Worm (Caenorhabditis elegans): ENCODE data around the gene aqp-5.

Gene aqp-5

DNA sequence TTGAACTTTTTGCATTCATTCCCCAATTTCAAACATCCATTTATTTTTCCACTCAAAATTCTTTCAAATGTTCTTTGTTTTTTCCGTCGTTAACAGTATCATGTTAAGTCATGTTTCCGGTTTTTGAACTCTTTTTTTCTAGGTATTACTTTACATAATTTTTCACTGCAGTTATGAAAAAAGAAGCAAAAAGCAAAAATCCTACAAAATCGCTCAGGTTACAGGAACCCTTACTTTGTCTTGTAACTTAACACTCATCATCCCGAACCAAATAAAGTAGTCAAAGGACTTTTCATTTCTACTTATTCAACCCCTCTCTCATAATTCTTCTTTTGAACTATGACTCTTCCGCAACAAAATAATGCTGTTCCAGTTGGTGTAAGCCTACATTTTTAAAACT, at the start of gene aqp-5:
TSS of gene aqp-5 (plus strand) at position 301 of the 400 bp plus-strand sequence.
- TF ChIP-seq ref-1 (GFP tag; conservative IDR thresholded peaks at IDR 0.05) (no peak), T22C8.4 (GFP tag; IDR thresholded peaks at IDR 0.05) (no peak), ztf-23 (GFP tag; IDR thresholded peaks at IDR 0.05) (no peak), cog-1 (tag; optimal IDR thresholded peaks at IDR 0.05) (no peak), flt-1 (GFP tag; IDR thresholded peaks at IDR 0.05) (no peak), tab-1 (GFP tag; IDR thresholded peaks at IDR 0.05) (no peak), klf-2 (GFP tag; conservative IDR thresholded peaks at IDR 0.05) (no peak), med-1 (GFP tag; optimal IDR thresholded peaks at IDR 0.05; ENCODE audit: insufficient read depth) (no peak), ztf-29 (GFP tag; IDR thresholded peaks at IDR 0.05) (no peak)

DNA sequence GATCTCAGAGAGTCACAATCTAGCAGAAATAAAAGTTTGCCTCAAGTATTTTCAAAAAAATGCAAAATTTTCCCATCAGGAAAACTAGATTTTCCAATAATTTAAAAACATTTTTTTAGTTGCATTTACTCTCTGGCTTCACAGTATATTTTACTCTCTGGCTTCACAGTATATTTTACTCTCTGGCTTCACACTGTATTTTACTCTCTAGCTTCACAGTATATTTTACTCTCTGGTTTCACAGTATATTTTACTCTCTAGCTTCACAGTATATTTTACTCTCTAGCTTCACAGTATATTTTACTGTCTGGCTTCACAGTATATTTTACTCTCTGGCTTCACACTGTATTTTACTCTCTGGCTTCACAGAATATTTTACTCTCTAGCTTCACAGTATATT, 42.2 kb upstream of the aqp-5 start:
- TF ChIP-seq ztf-29 (GFP tag; IDR thresholded peaks at IDR 0.05) = peak; percentile 51; the same call in 1 of the 2 replicates
- TF ChIP-seq ref-1 (GFP tag; conservative IDR thresholded peaks at IDR 0.05) = 0 out of 2 replicates have a peak, but pooled peaks have one; percentile 53
- TF ChIP-seq flt-1 (GFP tag; IDR thresholded peaks at IDR 0.05) = peak; percentile 60; the same call in 1 of the 2 replicates
- 0 out of 2 replicates have a peak, but pooled peaks have one; percentile 6 for TF ChIP-seq tab-1 (GFP tag; IDR thresholded peaks at IDR 0.05)
- peak; percentile 54; the same call in 1 of the 2 replicates for TF ChIP-seq ztf-23 (GFP tag; IDR thresholded peaks at IDR 0.05)

DNA sequence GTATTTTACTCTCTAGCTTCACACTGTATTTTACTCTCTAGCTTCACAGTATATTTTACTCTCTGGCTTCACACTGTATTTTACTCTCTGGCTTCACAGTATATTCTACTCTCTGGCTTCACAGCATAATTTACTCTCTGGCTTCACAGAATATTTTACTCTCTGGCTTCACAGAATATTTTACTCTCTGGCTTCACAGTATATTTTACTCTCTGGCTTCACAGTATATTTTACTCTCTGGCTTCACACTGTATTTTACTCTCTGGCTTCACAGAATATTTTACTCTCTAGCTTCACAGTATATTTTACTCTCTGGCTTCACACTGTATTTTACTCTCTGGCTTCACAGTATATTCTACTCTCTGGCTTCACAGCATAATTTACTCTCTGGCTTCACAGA, 41.6 kb upstream of the aqp-5 start:
- 0 out of 2 replicates have a peak, but pooled peaks have one; percentile 7 for TF ChIP-seq ref-1 (GFP tag; conservative IDR thresholded peaks at IDR 0.05)

DNA sequence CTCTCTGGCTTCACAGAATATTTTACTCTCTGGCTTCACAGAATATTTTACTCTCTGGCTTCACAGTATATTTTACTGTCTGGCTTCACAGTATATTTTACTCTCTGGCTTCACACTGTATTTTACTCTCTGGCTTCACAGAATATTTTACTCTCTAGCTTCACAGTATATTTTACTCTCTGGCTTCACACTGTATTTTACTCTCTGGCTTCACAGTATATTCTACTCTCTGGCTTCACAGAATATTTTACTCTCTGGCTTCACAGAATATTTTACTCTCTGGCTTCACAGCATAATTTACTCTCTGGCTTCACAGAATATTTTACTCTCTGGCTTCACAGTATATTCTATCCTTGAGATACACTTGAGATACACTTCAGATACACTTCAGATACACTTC, 41.2 kb upstream of the aqp-5 start:
- TF ChIP-seq flt-1 (GFP tag; IDR thresholded peaks at IDR 0.05) (peak; percentile 90), klf-2 (GFP tag; conservative IDR thresholded peaks at IDR 0.05) (peak; percentile 89), ztf-23 (GFP tag; IDR thresholded peaks at IDR 0.05) (peak; percentile 85), ref-1 (GFP tag; conservative IDR thresholded peaks at IDR 0.05) (peak; percentile 61; the same call in 1 of the 2 replicates)

DNA sequence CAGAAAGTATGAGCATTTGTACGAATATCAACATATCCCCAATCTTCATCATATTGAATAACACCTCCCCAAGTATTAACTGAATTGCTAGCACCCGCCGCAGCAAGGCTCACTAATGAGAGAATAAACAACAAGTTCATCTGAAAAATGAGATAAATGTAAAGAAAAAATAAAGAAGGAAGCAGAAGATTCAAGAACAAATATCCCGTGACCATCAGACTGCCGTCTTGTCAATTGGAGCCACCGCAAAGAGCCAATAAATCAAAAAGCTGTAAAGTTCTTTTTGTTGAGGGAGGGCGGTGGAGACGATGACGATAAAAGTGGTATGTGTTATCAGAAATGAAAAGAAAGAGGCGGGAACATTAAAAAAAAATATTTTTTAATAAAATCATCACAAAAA, 38.1 kb upstream of the aqp-5 start, which contains the start of gene Y32F6A.5:
TSS of gene Y32F6A.5 (minus strand) at position 140 of the 400 bp plus-strand sequence.
- TF ChIP-seq klf-2 (GFP tag; conservative IDR thresholded peaks at IDR 0.05) = no peak
- TF ChIP-seq flt-1 (GFP tag; IDR thresholded peaks at IDR 0.05) = no peak
- no peak for TF ChIP-seq ref-1 (GFP tag; conservative IDR thresholded peaks at IDR 0.05)

DNA sequence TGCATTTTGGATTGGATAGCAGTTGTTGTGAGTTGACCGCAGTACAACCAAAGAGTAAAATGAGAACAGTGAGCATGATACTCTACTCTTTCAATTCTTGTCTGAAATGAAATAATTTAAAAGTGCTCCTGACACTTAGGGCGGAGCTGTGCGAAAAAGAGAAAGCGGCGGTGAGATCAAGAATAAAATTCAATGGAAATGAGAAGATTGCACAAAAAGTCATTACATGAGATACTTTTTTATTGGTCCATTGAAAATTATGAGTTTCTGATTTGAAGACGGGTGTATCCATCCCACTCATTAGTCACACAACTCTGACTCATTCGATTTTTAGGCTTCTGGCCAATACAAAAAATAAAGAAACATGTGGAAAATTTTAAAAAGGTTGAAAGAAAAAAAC, 34.3 kb upstream of the aqp-5 start, which contains the start of gene F22E12.1:
TSS of gene F22E12.1 (minus strand) at position 101 of the 400 bp plus-strand sequence.
- TF ChIP-seq tab-1 (GFP tag; IDR thresholded peaks at IDR 0.05) (no peak), ref-1 (GFP tag; conservative IDR thresholded peaks at IDR 0.05) (no peak), med-1 (GFP tag; optimal IDR thresholded peaks at IDR 0.05; ENCODE audit: insufficient read depth) (no peak), flt-1 (GFP tag; IDR thresholded peaks at IDR 0.05) (no peak), klf-2 (GFP tag; conservative IDR thresholded peaks at IDR 0.05) (no peak), ztf-29 (GFP tag; IDR thresholded peaks at IDR 0.05) (no peak), ztf-23 (GFP tag; IDR thresholded peaks at IDR 0.05) (no peak), cog-1 (tag; optimal IDR thresholded peaks at IDR 0.05) (no peak), T22C8.4 (GFP tag; IDR thresholded peaks at IDR 0.05) (no peak)

DNA sequence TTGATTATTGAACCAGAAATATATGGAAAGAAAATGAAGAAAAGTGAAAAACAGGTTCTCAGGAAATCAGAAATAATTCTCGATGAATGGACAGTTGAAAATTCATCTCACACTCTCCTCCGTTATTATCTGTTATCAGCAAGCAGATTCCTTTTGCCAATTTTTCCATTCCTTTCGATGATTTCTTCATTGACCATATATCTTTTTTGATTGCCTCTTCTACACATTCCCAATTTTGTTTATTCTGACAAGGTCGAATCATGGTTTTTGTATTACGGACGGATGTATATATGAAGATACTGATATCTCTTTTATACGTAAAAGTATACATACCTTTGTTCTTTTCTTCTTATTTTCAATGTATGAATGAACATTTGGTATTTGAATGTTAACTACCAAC, 30.9 kb upstream of the aqp-5 start:
- no peak for TF ChIP-seq ztf-29 (GFP tag; IDR thresholded peaks at IDR 0.05)
- TF ChIP-seq cog-1 (tag; optimal IDR thresholded peaks at IDR 0.05) = no peak
- TF ChIP-seq med-1 (GFP tag; optimal IDR thresholded peaks at IDR 0.05; ENCODE audit: insufficient read depth) = no peak
- TF ChIP-seq T22C8.4 (GFP tag; IDR thresholded peaks at IDR 0.05) = no peak
- TF ChIP-seq ref-1 (GFP tag; conservative IDR thresholded peaks at IDR 0.05) = no peak
- TF ChIP-seq klf-2 (GFP tag; conservative IDR thresholded peaks at IDR 0.05) = no peak
- TF ChIP-seq tab-1 (GFP tag; IDR thresholded peaks at IDR 0.05) = no peak
- no peak for TF ChIP-seq flt-1 (GFP tag; IDR thresholded peaks at IDR 0.05)

DNA sequence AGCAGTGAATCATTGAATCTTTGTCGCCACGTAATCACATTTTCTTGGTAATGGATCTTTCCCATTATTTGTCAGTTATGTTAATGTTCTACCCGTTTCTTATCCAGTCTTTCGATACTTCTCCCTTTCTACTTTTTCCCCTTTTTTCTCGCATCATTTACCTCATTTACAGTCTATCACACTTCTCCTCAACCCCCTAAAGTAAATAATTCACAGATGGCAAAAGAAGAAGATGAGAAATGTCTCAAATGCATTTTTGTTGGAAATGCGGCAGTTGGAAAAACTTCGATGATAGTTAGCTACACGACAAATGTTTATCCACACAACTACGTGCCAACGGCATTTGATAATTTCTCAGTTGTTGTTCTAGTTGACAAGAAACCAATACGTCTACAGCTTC, 29.5 kb upstream of the aqp-5 start, which contains the start of gene chw-1:
TSS of gene chw-1 (plus strand) at position 217 of the 400 bp plus-strand sequence.
- TF ChIP-seq med-1 (GFP tag; optimal IDR thresholded peaks at IDR 0.05; ENCODE audit: insufficient read depth) (no peak), ref-1 (GFP tag; conservative IDR thresholded peaks at IDR 0.05) (no peak), klf-2 (GFP tag; conservative IDR thresholded peaks at IDR 0.05) (no peak), ztf-29 (GFP tag; IDR thresholded peaks at IDR 0.05) (no peak), cog-1 (tag; optimal IDR thresholded peaks at IDR 0.05) (no peak), flt-1 (GFP tag; IDR thresholded peaks at IDR 0.05) (no peak), T22C8.4 (GFP tag; IDR thresholded peaks at IDR 0.05) (no peak), ztf-23 (GFP tag; IDR thresholded peaks at IDR 0.05) (no peak), tab-1 (GFP tag; IDR thresholded peaks at IDR 0.05) (no peak)

DNA sequence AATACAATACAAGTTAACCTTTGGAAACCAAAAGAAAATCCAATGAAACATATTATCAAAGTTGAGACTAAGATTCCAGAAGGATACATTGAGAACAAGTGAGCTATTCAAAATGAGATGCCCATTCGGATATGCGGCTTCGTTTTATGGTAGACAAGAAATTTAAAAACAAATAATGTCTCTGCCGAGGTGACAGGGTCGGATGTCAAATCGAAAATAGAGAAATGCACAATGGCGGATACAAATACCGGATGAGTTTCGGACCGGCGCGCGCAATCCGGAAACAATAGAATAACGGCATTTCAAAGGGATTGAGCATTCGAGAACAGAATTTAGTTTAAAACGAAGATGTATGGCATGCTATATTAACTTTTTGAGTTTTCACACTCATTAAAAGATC, 28.3 kb upstream of the aqp-5 start, which contains the start of gene F22E12.3:
TSS of gene F22E12.3 (minus strand) at position 101 of the 400 bp plus-strand sequence.
- no peak for TF ChIP-seq tab-1 (GFP tag; IDR thresholded peaks at IDR 0.05)
- TF ChIP-seq ref-1 (GFP tag; conservative IDR thresholded peaks at IDR 0.05) = no peak
- TF ChIP-seq cog-1 (tag; optimal IDR thresholded peaks at IDR 0.05) = no peak
- TF ChIP-seq klf-2 (GFP tag; conservative IDR thresholded peaks at IDR 0.05) = no peak
- no peak for TF ChIP-seq ztf-29 (GFP tag; IDR thresholded peaks at IDR 0.05)
- TF ChIP-seq flt-1 (GFP tag; IDR thresholded peaks at IDR 0.05) = no peak
- TF ChIP-seq T22C8.4 (GFP tag; IDR thresholded peaks at IDR 0.05) = no peak
- TF ChIP-seq ztf-23 (GFP tag; IDR thresholded peaks at IDR 0.05) = no peak
- no peak for TF ChIP-seq med-1 (GFP tag; optimal IDR thresholded peaks at IDR 0.05; ENCODE audit: insufficient read depth)

DNA sequence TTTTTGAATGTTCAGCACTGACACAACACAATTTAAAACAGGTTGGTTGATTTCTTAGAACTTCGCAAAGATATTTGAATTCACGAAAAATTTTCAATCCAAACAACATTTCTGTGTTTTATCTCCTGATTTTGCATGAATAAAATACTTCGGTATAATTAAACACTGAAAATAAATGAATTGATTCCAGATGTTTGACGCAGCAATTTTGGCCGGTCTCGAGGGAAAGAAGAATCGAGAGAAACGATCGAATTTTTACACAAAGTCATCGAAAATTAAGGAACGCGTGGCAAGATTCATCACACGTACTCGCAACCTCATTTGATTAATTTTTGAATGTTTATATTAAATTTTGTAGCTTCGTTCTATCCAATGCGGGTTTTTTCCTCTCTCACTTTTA, 27.4 kb upstream of the aqp-5 start:
- TF ChIP-seq flt-1 (GFP tag; IDR thresholded peaks at IDR 0.05) = no peak
- no peak for TF ChIP-seq ref-1 (GFP tag; conservative IDR thresholded peaks at IDR 0.05)
- no peak for TF ChIP-seq T22C8.4 (GFP tag; IDR thresholded peaks at IDR 0.05)
- TF ChIP-seq klf-2 (GFP tag; conservative IDR thresholded peaks at IDR 0.05) = no peak
- TF ChIP-seq tab-1 (GFP tag; IDR thresholded peaks at IDR 0.05) = no peak
- no peak for TF ChIP-seq ztf-29 (GFP tag; IDR thresholded peaks at IDR 0.05)
- TF ChIP-seq cog-1 (tag; optimal IDR thresholded peaks at IDR 0.05) = no peak
- TF ChIP-seq ztf-23 (GFP tag; IDR thresholded peaks at IDR 0.05) = no peak
- no peak for TF ChIP-seq med-1 (GFP tag; optimal IDR thresholded peaks at IDR 0.05; ENCODE audit: insufficient read depth)
